Fruit fly (Drosophila melanogaster): ENCODE results near the gene ush.

ush gene

dm6 chr2L:516032-516993, 40.3 kb downstream of the ush start (continued):
- TF ChIP-seq CG12071 (GFP tag; optimal IDR thresholded peaks at IDR 0.05), result peak; percentile 74
- no peak for TF ChIP-seq sc (optimal IDR thresholded peaks at IDR 0.05)
- TF ChIP-seq sc (GFP tag; optimal IDR thresholded peaks at IDR 0.05), result peak; percentile 77
- peak; percentile 50 for TF ChIP-seq CG9437 (GFP tag; optimal IDR thresholded peaks at IDR 0.05)
- TF ChIP-seq CG34224 (GFP tag; IDR thresholded peaks at IDR 0.05; ENCODE audit: partially characterized antibody), result no peak
- peak; percentile 88 for TF ChIP-seq row (GFP tag; IDR thresholded peaks at IDR 0.05)
- no peak for TF ChIP-seq sr (GFP tag; IDR thresholded peaks at IDR 0.05)
- peak; percentile 64 for TF ChIP-seq CG14050 (GFP tag; IDR thresholded peaks at IDR 0.05)
- TF ChIP-seq CG13775 (GFP tag; optimal IDR thresholded peaks at IDR 0.05), result peak; percentile 57
- TF ChIP-seq CG10147 (GFP tag; optimal IDR thresholded peaks at IDR 0.05), result peak; percentile 61
- no peak for TF ChIP-seq ato (GFP tag; IDR thresholded peaks at IDR 0.05; ENCODE audit: partially characterized antibody)
- no peak for TF ChIP-seq Doc3 (GFP tag; IDR thresholded peaks at IDR 0.05; ENCODE audit: partially characterized antibody)
- peak; percentile 58 for TF ChIP-seq CG9817 (tag; optimal IDR thresholded peaks at IDR 0.05)
- TF ChIP-seq Lpt (GFP tag; optimal IDR thresholded peaks at IDR 0.05), result no peak
- peak; percentile 86 for TF ChIP-seq dmrt99B (tag; optimal IDR thresholded peaks at IDR 0.05)
- peak; percentile 51 for TF ChIP-seq Taf1 (GFP tag; IDR thresholded peaks at IDR 0.05)
- peak; percentile 63 for TF ChIP-seq CG5180 (GFP tag; optimal IDR thresholded peaks at IDR 0.05)
- peak; percentile 48 for TF ChIP-seq CG3847 (GFP tag; IDR thresholded peaks at IDR 0.05)
- TF ChIP-seq disco-r (GFP tag; optimal IDR thresholded peaks at IDR 0.05), result no peak
- TF ChIP-seq dmrt11E (tag; optimal IDR thresholded peaks at IDR 0.05), result peak; percentile 77
- TF ChIP-seq pan (optimal IDR thresholded peaks at IDR 0.05), result no peak
- peak in 1 of 2 experiments; percentile 78 for TF ChIP-seq pan (GFP tag; optimal IDR thresholded peaks at IDR 0.05 in 1 of 2, IDR thresholded peaks at IDR 0.05 in 1 of 2)
- TF ChIP-seq CG8765 (GFP tag; IDR thresholded peaks at IDR 0.05), result no peak
- TF ChIP-seq kni (GFP tag; optimal IDR thresholded peaks at IDR 0.05), result peak; percentile 2
- peak; percentile 40; the same call in 1 of the 2 replicates for TF ChIP-seq CG32767 (GFP tag; IDR thresholded peaks at IDR 0.05)
- TF ChIP-seq CG1602 (GFP tag; optimal IDR thresholded peaks at IDR 0.05), result peak; percentile 65
- peak; percentile 45 for TF ChIP-seq fu2 (GFP tag; optimal IDR thresholded peaks at IDR 0.05)
- peak; percentile 16 for TF ChIP-seq shn (GFP tag; optimal IDR thresholded peaks at IDR 0.05)
- peak; percentile 78 for TF ChIP-seq CG14710 (tag; optimal IDR thresholded peaks at IDR 0.05)
- TF ChIP-seq CG9215 (GFP tag; IDR thresholded peaks at IDR 0.05), result peak; percentile 37; the same call in 1 of the 2 replicates
- TF ChIP-seq CG7839 (tag; optimal IDR thresholded peaks at IDR 0.05), result peak; percentile 79
- TF ChIP-seq Camta (GFP tag; optimal IDR thresholded peaks at IDR 0.05), result peak; percentile 67
- no peak for TF ChIP-seq CG16813 (GFP tag; IDR thresholded peaks at IDR 0.05; ENCODE audit: partially characterized antibody)
- peak; percentile 54 for TF ChIP-seq CG18476 (GFP tag; optimal IDR thresholded peaks at IDR 0.05)
- peak; percentile 81 for TF ChIP-seq zfh1 (GFP tag; IDR thresholded peaks at IDR 0.05)
- no peak for TF ChIP-seq Tbp (GFP tag; optimal IDR thresholded peaks at IDR 0.05)
- peak; percentile 25 to 74 for TF ChIP-seq Hr51 (GFP tag; optimal IDR thresholded peaks at IDR 0.05)
- peak; percentile 54 for TF ChIP-seq trh (GFP tag; optimal IDR thresholded peaks at IDR 0.05)
- TF ChIP-seq jing (GFP tag; optimal IDR thresholded peaks at IDR 0.05), result peak; percentile 65
- TF ChIP-seq Scr (GFP tag; IDR thresholded peaks at IDR 0.05; ENCODE audit: partially characterized antibody), result no peak
- TF ChIP-seq Dbx (GFP tag; IDR thresholded peaks at IDR 0.05), result peak; percentile 68
- TF ChIP-seq CG7271 (tag; optimal IDR thresholded peaks at IDR 0.05), result peak; percentile 4
- peak; percentile 80 for TF ChIP-seq CG17361 (GFP tag; IDR thresholded peaks at IDR 0.05)
- no peak for TF ChIP-seq CG34376 (GFP tag; optimal IDR thresholded peaks at IDR 0.05)
- peak; percentile 68 for TF ChIP-seq CG12219 (GFP tag; optimal IDR thresholded peaks at IDR 0.05)
- TF ChIP-seq E2f1 (GFP tag; IDR thresholded peaks at IDR 0.05), result peak; percentile 67
- 0 out of 2 replicates have a peak, but pooled peaks have one; percentile 25 for TF ChIP-seq CG10959 (GFP tag; IDR thresholded peaks at IDR 0.05)
- peak; percentile 63 for TF ChIP-seq bab2 (GFP tag; optimal IDR thresholded peaks at IDR 0.05)

All from whole organism, embryonic.